Fruit fly (Drosophila melanogaster) whole organism, prepupa: ENCODE measurements around the gene Kul.

Experiments used
- Blimp-1 ChIP-seq: fragments of 200-800 bp; sonication (Bioruptor generic); optimal IDR thresholded peaks from 3 replicates; lab custom pipeline; 2017; ENCODE audit warnings: missing biosample characterization, missing genetic modification characterization, mild to moderate bottlenecking, moderate library complexity, missing genetic modification reagents
- CG10631 ChIP-seq: fragments of 200-800 bp; sonication (Bioruptor generic); optimal IDR thresholded peaks from 2 replicates; lab custom pipeline; 2016; ENCODE audit warnings: missing biosample characterization, missing genetic modification characterization
- CG10669 ChIP-seq: fragments of 200-800 bp; sonication (Bioruptor generic); optimal IDR thresholded peaks from 3 replicates; lab custom pipeline; 2018; ENCODE audit warnings: missing biosample characterization, mild to moderate bottlenecking, missing genetic modification characterization, moderate library complexity
- CG11294 ChIP-seq: fragments of 200-800 bp; sonication (Bioruptor generic); IDR thresholded peaks from 2 replicates; pipeline ENCODE4 v1.3.6; 2022; ENCODE audit warnings: missing biosample characterization, missing genetic modification characterization
- CG11902 ChIP-seq: fragments of 200-800 bp; sonication (Bioruptor generic); optimal IDR thresholded peaks from 3 replicates; lab custom pipeline; 2016; ENCODE audit warnings: missing biosample characterization, missing genetic modification characterization
- CG15336 ChIP-seq: fragments of 200-800 bp; sonication (Bioruptor generic); IDR thresholded peaks from 2 replicates; pipeline ENCODE4 v1.3.6; 2022; ENCODE audit warnings: missing biosample characterization, missing genetic modification characterization
- CG16779 ChIP-seq: fragments of 200-800 bp; sonication (Bioruptor generic); optimal IDR thresholded peaks from 3 replicates; lab custom pipeline; 2017; ENCODE audit warnings: missing biosample characterization, mild to moderate bottlenecking, missing genetic modification characterization
- CG3032 ChIP-seq: fragments of 200-800 bp; optimal IDR thresholded peaks from 2 replicates; lab custom pipeline; 2019; ENCODE audit warnings: missing biosample characterization, mild to moderate bottlenecking, missing genetic modification characterization, moderate library complexity
- CG34406 ChIP-seq: fragments of 200-800 bp; sonication (Bioruptor generic); optimal IDR thresholded peaks from 3 replicates; lab custom pipeline; 2016; ENCODE audit warnings: missing biosample characterization, missing genetic modification characterization
- CG3919 ChIP-seq: fragments of 200-800 bp; sonication (Bioruptor generic); optimal IDR thresholded peaks from 3 replicates; lab custom pipeline; 2016; ENCODE audit warnings: missing biosample characterization, missing genetic modification characterization
- CG6276 ChIP-seq: fragments of 200-800 bp; sonication (Bioruptor generic); optimal IDR thresholded peaks from 2 replicates; lab custom pipeline; 2017; ENCODE audit warnings: missing biosample characterization, mild to moderate bottlenecking, missing genetic modification characterization
- CG6792 ChIP-seq: fragments of 200-800 bp; sonication (Bioruptor generic); optimal IDR thresholded peaks from 3 replicates; lab custom pipeline; 2016; ENCODE audit warnings: missing biosample characterization, missing genetic modification characterization
- CG6808 ChIP-seq: fragments of 200-800 bp; sonication (Bioruptor generic); optimal IDR thresholded peaks from 3 replicates; lab custom pipeline; 2017; ENCODE audit warnings: missing biosample characterization, missing genetic modification characterization, mild to moderate bottlenecking, moderate library complexity, missing genetic modification reagents
- CG6854 ChIP-seq: fragments of 200-800 bp; sonication (Bioruptor generic); optimal IDR thresholded peaks from 2 replicates; lab custom pipeline; 2017; ENCODE audit warnings: missing biosample characterization, mild to moderate bottlenecking, missing genetic modification characterization
- CG7368 ChIP-seq: fragments of 200-800 bp; sonication (Bioruptor generic); optimal IDR thresholded peaks from 3 replicates; lab custom pipeline; 2016; ENCODE audit warnings: missing biosample characterization, missing genetic modification characterization
- CG8119 ChIP-seq: fragments of 200-800 bp; sonication (Bioruptor generic); IDR thresholded peaks from 3 replicates; pipeline ENCODE4 v1.3.6; 2022; ENCODE audit warnings: missing biosample characterization, missing genetic modification characterization
- CG8319 ChIP-seq: fragments of 200-800 bp; sonication (Bioruptor generic); optimal IDR thresholded peaks from 3 replicates; lab custom pipeline; 2016; ENCODE audit warnings: missing biosample characterization, missing genetic modification characterization
- CG8632 ChIP-seq: fragments of 200-800 bp; sonication (Bioruptor generic); optimal IDR thresholded peaks from 3 replicates; lab custom pipeline; 2016; ENCODE audit warnings: missing biosample characterization, missing genetic modification characterization
- Eip75B ChIP-seq: fragments of 200-800 bp; sonication (Bioruptor generic); optimal IDR thresholded peaks from 3 replicates; lab custom pipeline; 2016; ENCODE audit warnings: missing biosample characterization, missing genetic modification characterization
- Eip78C ChIP-seq: fragments of 200-800 bp; sonication (Bioruptor generic); peaks from one replicate; lab custom pipeline; 2016; ENCODE audit warnings: missing biosample characterization, missing genetic modification characterization
- Ets21C ChIP-seq: fragments of 200-800 bp; sonication (Bioruptor generic); optimal IDR thresholded peaks from 3 replicates; lab custom pipeline; 2016; ENCODE audit warnings: missing biosample characterization, missing genetic modification characterization
- Ets96B ChIP-seq: fragments of 200-800 bp; optimal IDR thresholded peaks from 2 replicates; lab custom pipeline; 2019; ENCODE audit warnings: missing biosample characterization, mild to moderate bottlenecking, missing genetic modification characterization, moderate library complexity
- Hr38 ChIP-seq: sonication (Bioruptor generic); optimal IDR thresholded peaks from 2 replicates; lab custom pipeline; 2016; ENCODE audit warnings: missing biosample characterization, missing genetic modification characterization
- Hr39 ChIP-seq: fragments of 200-800 bp; sonication (Bioruptor generic); optimal IDR thresholded peaks from 2 replicates; lab custom pipeline; 2016; ENCODE audit warnings: missing biosample characterization, missing genetic modification characterization
- Lpt ChIP-seq: fragments of 200-800 bp; sonication (Bioruptor generic); optimal IDR thresholded peaks from 3 replicates; lab custom pipeline; 2016; ENCODE audit warnings: missing biosample characterization, missing genetic modification characterization
- OdsH ChIP-seq: fragments of 200-800 bp; sonication (Bioruptor generic); optimal IDR thresholded peaks from 3 replicates; lab custom pipeline; 2016; ENCODE audit warnings: missing biosample characterization, missing genetic modification characterization
- Sox102F ChIP-seq: fragments of 200-800 bp; sonication (Bioruptor generic); optimal IDR thresholded peaks from 2 replicates; lab custom pipeline; 2016; ENCODE audit warnings: missing biosample characterization, mild to moderate bottlenecking, missing genetic modification characterization
- Sox14 ChIP-seq: fragments of 200-800 bp; sonication (Bioruptor generic); optimal IDR thresholded peaks from 3 replicates; lab custom pipeline; 2016; ENCODE audit warnings: missing biosample characterization, missing genetic modification characterization
- Sox15 ChIP-seq: fragments of 200-800 bp; sonication (Bioruptor generic); optimal IDR thresholded peaks from 3 replicates; lab custom pipeline; 2016; ENCODE audit warnings: missing biosample characterization, missing genetic modification characterization
- achi ChIP-seq: fragments of 200-800 bp; sonication (Bioruptor generic); optimal IDR thresholded peaks from 3 replicates; lab custom pipeline; 2016; ENCODE audit warnings: missing biosample characterization, missing genetic modification characterization
- acj6 ChIP-seq: fragments of 200-800 bp; sonication (Bioruptor generic); optimal IDR thresholded peaks from 3 replicates; lab custom pipeline; 2016; ENCODE audit warnings: missing biosample characterization, missing genetic modification characterization
- dsx ChIP-seq: fragments of 200-800 bp; optimal IDR thresholded peaks from 3 replicates; lab custom pipeline; 2019; ENCODE audit warnings: missing biosample characterization, mild to moderate bottlenecking, missing genetic modification characterization, moderate library complexity; ENCODE audit not compliant: poor library complexity, severe bottlenecking
- esn ChIP-seq: fragments of 200-800 bp; sonication (Bioruptor generic); optimal IDR thresholded peaks from 2 replicates; lab custom pipeline; 2016; ENCODE audit warnings: missing biosample characterization, mild to moderate bottlenecking, missing genetic modification characterization, moderate library complexity
- fd59A ChIP-seq: fragments of 200-800 bp; sonication (Bioruptor generic); optimal IDR thresholded peaks from 2 replicates; lab custom pipeline; 2017; ENCODE audit warnings: missing biosample characterization, mild to moderate bottlenecking, missing genetic modification characterization, missing genetic modification reagents
- fd85E ChIP-seq: fragments of 200-800 bp; sonication (Bioruptor generic); optimal IDR thresholded peaks from 3 replicates; lab custom pipeline; 2016; ENCODE audit warnings: missing biosample characterization, missing genetic modification characterization
- fkh ChIP-seq: fragments of 200-800 bp; sonication (Bioruptor generic); optimal IDR thresholded peaks from 3 replicates; lab custom pipeline; 2017; ENCODE audit warnings: missing biosample characterization, mild to moderate bottlenecking, missing genetic modification characterization, moderate library complexity
- lz ChIP-seq: fragments of 200-800 bp; sonication (Bioruptor generic); optimal IDR thresholded peaks from 3 replicates; lab custom pipeline; 2016; ENCODE audit warnings: missing biosample characterization, missing genetic modification characterization
- net ChIP-seq: fragments of 200-800 bp; sonication (Bioruptor generic); optimal IDR thresholded peaks from 3 replicates; lab custom pipeline; 2016; ENCODE audit warnings: missing biosample characterization, missing genetic modification characterization
- spab ChIP-seq: fragments of 200-800 bp; sonication (Bioruptor generic); optimal IDR thresholded peaks from 2 replicates; lab custom pipeline; 2017; ENCODE audit warnings: missing biosample characterization, mild to moderate bottlenecking, missing genetic modification characterization, missing genetic modification reagents
- ss ChIP-seq, 2 experiments: fragments of 200-800 bp; sonication (Bioruptor generic); optimal IDR thresholded peaks; 2 replicates in 1 of 2; 3 replicates in 1 of 2; lab custom pipeline; 2017 to 2018; ENCODE audit warnings: mild to moderate bottlenecking in 2 of 2, missing biosample characterization in 2 of 2, missing genetic modification characterization in 2 of 2, moderate library complexity in 1 of 2
- svp ChIP-seq: fragments of 200-800 bp; sonication (Bioruptor generic); peaks from one replicate; lab custom pipeline; 2016; ENCODE audit warnings: missing biosample characterization, missing genetic modification characterization
- topi ChIP-seq: fragments of 200-800 bp; sonication (Bioruptor generic); optimal IDR thresholded peaks from 3 replicates; lab custom pipeline; 2016; ENCODE audit warnings: missing biosample characterization, missing genetic modification characterization
- vri ChIP-seq: fragments of 200-800 bp; sonication (Bioruptor generic); optimal IDR thresholded peaks from 3 replicates; lab custom pipeline; 2016; ENCODE audit warnings: missing biosample characterization, mild to moderate bottlenecking, missing genetic modification characterization

Kul gene

DNA sequence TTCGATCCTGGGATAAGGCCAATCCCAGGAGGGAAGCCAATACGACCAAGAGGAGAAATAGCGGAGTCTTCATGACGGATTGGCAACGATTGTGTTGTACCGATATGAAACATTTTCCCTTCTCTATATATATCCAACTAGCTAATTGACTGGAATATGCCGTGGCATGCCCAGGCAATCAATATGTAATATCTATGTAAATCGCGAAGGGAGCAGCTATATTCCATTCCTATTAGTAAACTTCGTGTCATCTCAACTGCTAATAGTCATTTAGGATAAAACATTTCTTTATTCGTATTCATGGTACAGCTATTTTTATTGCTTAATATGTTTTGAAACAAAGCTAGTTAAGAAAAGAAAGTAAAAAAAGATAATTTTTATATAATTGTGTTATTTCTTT, 10.4 kb upstream of the Kul start, which contains the start of gene Dup99B:
Gene Dup99B, minus strand, starts transcription at position 101 of the 400 bp plus-strand sequence.
- no peak for TF ChIP-seq Hr39
- no peak for TF ChIP-seq Eip78C (GFP tag; lab: Kevin White, UChicago)
- TF ChIP-seq svp (GFP tag; lab: Kevin White, UChicago): no peak
- TF ChIP-seq ss (GFP tag; optimal IDR thresholded peaks at IDR 0.05; lab: Kevin White, UChicago): no peak
- TF ChIP-seq esn (GFP tag; lab: Kevin White, UChicago): no peak
- TF ChIP-seq CG6854 (GFP tag; lab: Kevin White, UChicago): no peak
- TF ChIP-seq Sox14 (GFP tag; lab: Kevin White, UChicago): no peak
- TF ChIP-seq Sox102F: no peak
- no peak for TF ChIP-seq net (GFP tag; lab: Kevin White, UChicago)
- TF ChIP-seq achi: no peak
- no peak for TF ChIP-seq Lpt (GFP tag; lab: Kevin White, UChicago)
- no peak for TF ChIP-seq Sox15 (GFP tag; lab: Kevin White, UChicago)
- no peak for TF ChIP-seq Ets96B (tag; lab: Kevin White, UChicago)
- TF ChIP-seq CG6808 (GFP tag; lab: Kevin White, UChicago): no peak

DNA sequence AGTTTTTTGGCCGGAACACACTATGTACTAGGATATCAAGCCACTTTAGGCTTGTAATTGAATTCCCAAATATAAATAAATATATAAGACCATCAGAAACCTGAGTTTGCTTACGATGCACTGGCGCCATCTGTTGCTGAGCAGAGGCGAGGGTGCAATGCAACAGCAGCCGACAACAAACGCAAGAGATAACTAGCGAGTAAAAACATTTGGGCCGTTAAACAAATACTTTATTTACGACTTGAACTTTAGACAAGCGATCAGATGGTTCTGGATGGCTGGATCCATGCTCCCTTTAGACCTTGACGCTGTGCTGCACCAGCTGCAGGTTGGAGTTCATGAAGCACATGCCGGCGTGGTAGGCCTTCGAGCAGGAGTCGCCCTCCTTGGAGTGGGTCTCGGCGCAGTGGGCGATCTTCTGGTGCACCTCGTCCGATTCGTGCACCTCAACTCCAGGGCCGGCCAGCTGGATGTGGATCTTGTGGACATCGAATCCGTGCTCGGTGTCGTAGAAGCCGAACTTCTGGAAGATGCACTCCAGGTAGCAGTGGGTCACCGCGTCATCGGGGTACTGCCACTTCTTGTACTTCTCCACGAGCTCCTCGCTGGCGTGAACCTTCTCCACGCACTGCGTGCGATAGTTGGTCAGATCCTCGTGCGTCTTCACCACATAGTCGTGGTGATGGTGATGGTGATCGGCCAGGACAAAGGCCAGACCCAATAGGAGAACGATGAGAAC, 9.4 kb upstream of the Kul start:
- TF ChIP-seq dsx (GFP tag; lab: Kevin White, UChicago) (no peak), OdsH (GFP tag; lab: Kevin White, UChicago) (peak; percentile 6), Sox102F (no peak), Eip78C (GFP tag; lab: Kevin White, UChicago) (peak; percentile 36), fd85E (GFP tag; lab: Kevin White, UChicago) (no peak), CG3919 (GFP tag; lab: Kevin White, UChicago) (peak; percentile 5)

DNA sequence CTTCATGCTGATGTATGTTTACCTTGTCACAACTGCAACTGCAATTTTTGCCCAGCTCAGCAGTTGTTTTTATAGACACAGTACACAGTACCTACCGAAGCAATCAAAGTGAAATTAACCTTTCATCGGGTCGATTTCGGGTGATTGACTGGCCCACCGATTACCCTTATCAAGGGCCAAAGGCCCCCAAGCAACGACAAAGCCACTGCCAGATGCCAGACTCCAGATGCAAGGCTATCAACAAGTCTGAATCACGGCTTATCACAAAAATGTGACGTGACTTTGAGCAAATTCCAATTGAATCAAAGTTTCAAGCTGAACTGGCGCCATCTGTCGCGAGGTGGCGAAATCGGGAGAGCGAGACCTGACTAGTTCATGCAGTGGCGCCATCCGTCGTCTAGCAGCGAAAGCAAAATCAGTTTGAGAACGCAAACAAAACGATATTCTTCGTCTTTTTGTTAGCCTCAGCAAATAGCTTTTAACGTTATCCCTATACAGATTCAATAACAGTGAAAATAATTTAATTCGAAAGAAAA, 8.8 kb upstream of the Kul start, which contains the start of gene Obp99b:
Gene Obp99b, minus strand, starts transcription at position 115 of the 536 bp plus-strand sequence.
- TF ChIP-seq fd85E (GFP tag; lab: Kevin White, UChicago) (no peak), topi (GFP tag; lab: Kevin White, UChicago) (peak; percentile 66), CG3919 (GFP tag; lab: Kevin White, UChicago) (peak; percentile 91), vri (peak; percentile 53), CG6792 (GFP tag; lab: Kevin White, UChicago) (peak; percentile 44), Ets96B (tag; lab: Kevin White, UChicago) (peak; percentile 50), Eip78C (GFP tag; lab: Kevin White, UChicago) (peak; percentile 91), Hr38 (GFP tag; lab: Kevin White, UChicago) (no peak), Ets21C (GFP tag; lab: Kevin White, UChicago) (no peak), fkh (peak; percentile 43), esn (GFP tag; lab: Kevin White, UChicago) (peak; percentile 69), CG11294 (GFP tag; lab: Robert Waterston, UW) (peak; percentile 48; the same call in 1 of the 2 replicates), CG34406 (peak; percentile 45), CG3032 (peak; percentile 55), spab (GFP tag; lab: Kevin White, UChicago) (peak; percentile 53), OdsH (GFP tag; lab: Kevin White, UChicago) (peak; percentile 79), Hr39 (peak; percentile 53), CG8119 (GFP tag; lab: Robert Waterston, UW) (peak; percentile 29; the same call in 1 of the 3 replicates), acj6 (peak; percentile 78), Sox14 (GFP tag; lab: Kevin White, UChicago) (peak; percentile 72), net (GFP tag; lab: Kevin White, UChicago) (peak; percentile 80), CG8632 (GFP tag; lab: Kevin White, UChicago) (peak; percentile 39), Sox15 (GFP tag; lab: Kevin White, UChicago) (no peak), lz (GFP tag; lab: Kevin White, UChicago) (peak; percentile 63), CG16779 (tag; lab: Kevin White, UChicago) (peak; percentile 46), achi (peak; percentile 67), Lpt (GFP tag; lab: Kevin White, UChicago) (peak; percentile 41), CG10631 (GFP tag; lab: Kevin White, UChicago) (no peak), fd59A (peak; percentile 68), CG7368 (GFP tag; lab: Kevin White, UChicago) (peak; percentile 78), CG6276 (GFP tag; lab: Kevin White, UChicago) (peak; percentile 48), CG11902 (peak; percentile 7), Blimp-1 (GFP tag; lab: Kevin White, UChicago) (no peak), CG15336 (GFP tag; lab: Robert Waterston, UW) (peak; percentile 50), CG10669 (GFP tag; lab: Kevin White, UChicago) (peak; percentile 68), CG8319 (peak; percentile 60), Sox102F (peak; percentile 41), Eip75B (GFP tag; lab: Kevin White, UChicago) (peak; percentile 78)
